Worm (Caenorhabditis elegans) whole organism, L4 larva: ENCODE measurements around the gene sek-3.

ENCODE experiments used
- D1046.2 ChIP-seq: fragments of 200-800 bp; sonication (Bioruptor generic); IDR thresholded peaks from 2 replicates; pipeline ENCODE4 v1.3.6; 2022; ENCODE audit warnings: missing genetic modification characterization, missing compliant biosample characterization
- F10B5.3 ChIP-seq: sonication (generic microtip); optimal IDR thresholded peaks from 2 replicates; lab custom pipeline; 2016; ENCODE audit warnings: mild to moderate bottlenecking, missing genetic modification characterization, missing compliant biosample characterization
- F26F4.8 ChIP-seq: fragments of 200-800 bp; sonication (Bioruptor generic); conservative IDR thresholded peaks from 2 replicates; pipeline ENCODE4 v1.3.6; 2022; ENCODE audit warnings: missing genetic modification characterization, missing compliant biosample characterization
- F44E2.7 ChIP-seq: fragments of 200-800 bp; sonication (Bioruptor generic); IDR thresholded peaks from 2 replicates; pipeline ENCODE4 v2.1.2; 2022; ENCODE audit warnings: missing genetic modification characterization, missing compliant biosample characterization
- R02D3.7 ChIP-seq: fragments of 150-350 bp; sonication (generic microtip); optimal IDR thresholded peaks from 3 replicates; lab custom pipeline; 2014; ENCODE audit warnings: missing biosample characterization, missing genetic modification characterization
- Y75B8A.6 ChIP-seq: fragments of 200-800 bp; sonication (Bioruptor generic); IDR thresholded peaks from 2 replicates; pipeline ENCODE4 v1.3.6; 2022; ENCODE audit warnings: missing genetic modification reagents, missing genetic modification characterization, missing compliant biosample characterization
- arid-1 ChIP-seq: fragments of 200-800 bp; sonication (Bioruptor generic); conservative IDR thresholded peaks from 2 replicates; pipeline ENCODE4 v1.3.6; 2022; ENCODE audit warnings: missing genetic modification reagents, missing genetic modification characterization, missing compliant biosample characterization
- attf-4 ChIP-seq: sonication (generic microtip); optimal IDR thresholded peaks from 3 replicates; lab custom pipeline; 2017; ENCODE audit warnings: missing biosample characterization, missing genetic modification characterization
- ceh-20 ChIP-seq: fragments of 200-800 bp; sonication (Bioruptor generic); IDR thresholded peaks from 2 replicates; pipeline ENCODE4 v1.3.6; 2022; ENCODE audit warnings: missing genetic modification reagents, missing genetic modification characterization, missing compliant biosample characterization
- ceh-28 ChIP-seq: fragments of 150-350 bp; optimal IDR thresholded peaks from 2 replicates; lab custom pipeline; 2014; ENCODE audit warnings: missing biosample characterization, missing genetic modification reagents, missing genetic modification characterization
- ceh-82 ChIP-seq: sonication (generic microtip); optimal IDR thresholded peaks from 2 replicates; lab custom pipeline; 2017; ENCODE audit warnings: missing biosample characterization, missing genetic modification characterization
- daf-12 ChIP-seq: fragments of 150-350 bp; optimal IDR thresholded peaks from 2 replicates; lab custom pipeline; 2014; ENCODE audit warnings: missing biosample characterization, missing genetic modification reagents, missing genetic modification characterization
- daf-16 ChIP-seq, 3 experiments: sonication (generic microtip); optimal IDR thresholded peaks; 2 replicates each; lab custom pipeline; 2016 to 2017; ENCODE audit warnings: missing genetic modification characterization in 3 of 3, missing genetic modification reagents in 3 of 3, mild to moderate bottlenecking in 2 of 3, missing compliant biosample characterization in 2 of 3, missing biosample characterization in 1 of 3, moderate library complexity in 1 of 3
- daf-19 ChIP-seq: fragments of 200-800 bp; sonication (Bioruptor generic); conservative IDR thresholded peaks from 2 replicates; pipeline ENCODE4 v1.3.6; 2022; ENCODE audit warnings: missing genetic modification characterization, missing compliant biosample characterization
- daf-8 ChIP-seq: fragments of 200-800 bp; sonication (Bioruptor generic); IDR thresholded peaks from 2 replicates; pipeline ENCODE4 v1.3.6; 2022; ENCODE audit warnings: missing genetic modification characterization, missing compliant biosample characterization
- dmd-6 ChIP-seq: fragments of 200-800 bp; sonication (Bioruptor generic); IDR thresholded peaks from 2 replicates; pipeline ENCODE4 v1.3.6; 2022; ENCODE audit warnings: missing genetic modification reagents, missing genetic modification characterization, missing compliant biosample characterization
- dmd-8 ChIP-seq: fragments of 200-800 bp; sonication (Bioruptor generic); IDR thresholded peaks from 2 replicates; pipeline ENCODE4 v1.3.6; 2022; ENCODE audit warnings: missing genetic modification characterization, missing compliant biosample characterization
- hif-1 ChIP-seq, 2 experiments: sonication (generic microtip); optimal IDR thresholded peaks; 2 replicates each; lab custom pipeline; 2016 to 2017; ENCODE audit warnings: missing compliant biosample characterization in 2 of 2, missing genetic modification characterization in 2 of 2, missing genetic modification reagents in 2 of 2, missing genotype in 2 of 2, mild to moderate bottlenecking in 1 of 2
- hlh-11 ChIP-seq: fragments of 200-800 bp; sonication (Bioruptor generic); optimal IDR thresholded peaks from 2 replicates; lab custom pipeline; 2018; ENCODE audit warnings: mild to moderate bottlenecking, missing genetic modification characterization, missing compliant biosample characterization
- hlh-30 ChIP-seq: sonication (generic microtip); optimal IDR thresholded peaks from 2 replicates; lab custom pipeline; 2017; ENCODE audit warnings: antibody characterized with exemption, mild to moderate bottlenecking, missing genetic modification characterization, missing compliant biosample characterization; ENCODE audit not compliant: insufficient read depth
- hmg-1.1 ChIP-seq: fragments of 200-800 bp; sonication (Bioruptor generic); IDR thresholded peaks from 2 replicates; pipeline ENCODE4 v1.3.6; 2022; ENCODE audit warnings: missing genetic modification reagents, missing genetic modification characterization, missing compliant biosample characterization
- jun-1 ChIP-seq: fragments of 150-350 bp; optimal IDR thresholded peaks from 2 replicates; lab custom pipeline; 2014; ENCODE audit warnings: missing biosample characterization, missing genetic modification reagents, missing genetic modification characterization
- lim-7 ChIP-seq: fragments of 200-800 bp; sonication (Bioruptor generic); IDR thresholded peaks from 2 replicates; pipeline ENCODE4 v1.3.6; 2022; ENCODE audit warnings: missing genetic modification characterization, missing compliant biosample characterization
- lin-38 ChIP-seq: fragments of 200-800 bp; sonication (Bioruptor generic); IDR thresholded peaks from 2 replicates; pipeline ENCODE4 v1.3.6; 2022; ENCODE audit warnings: missing genetic modification reagents, missing genetic modification characterization, missing compliant biosample characterization
- lin-39 ChIP-seq: fragments of 150-350 bp; optimal IDR thresholded peaks from 2 replicates; lab custom pipeline; 2014; ENCODE audit warnings: missing biosample characterization, missing genetic modification reagents, missing genetic modification characterization
- lir-3 ChIP-seq: sonication (generic microtip); optimal IDR thresholded peaks from 2 replicates; lab custom pipeline; 2016; ENCODE audit warnings: mild to moderate bottlenecking, missing genetic modification characterization, missing compliant biosample characterization
- mdt-29 ChIP-seq: fragments of 200-800 bp; sonication (Bioruptor generic); IDR thresholded peaks from 2 replicates; pipeline ENCODE4 v1.3.6; 2022; ENCODE audit warnings: missing genetic modification reagents, missing genetic modification characterization, missing compliant biosample characterization
- mep-1 ChIP-seq: fragments of 150-350 bp; sonication (generic microtip); optimal IDR thresholded peaks from 3 replicates; lab custom pipeline; 2014; ENCODE audit warnings: missing biosample characterization, missing genetic modification characterization
- mes-2 ChIP-seq: sonication (generic microtip); optimal IDR thresholded peaks from 2 replicates; lab custom pipeline; 2016; ENCODE audit warnings: missing genotype, mild to moderate bottlenecking, missing genetic modification characterization, missing compliant biosample characterization; ENCODE audit not compliant: poor library complexity, severe bottlenecking
- mxl-2 ChIP-seq: fragments of 200-800 bp; sonication (Bioruptor generic); conservative IDR thresholded peaks from 2 replicates; pipeline ENCODE4 v1.3.6; 2022; ENCODE audit warnings: missing genetic modification reagents, missing genetic modification characterization, missing compliant biosample characterization
- mxl-3 ChIP-seq: fragments of 200-800 bp; sonication (Bioruptor generic); optimal IDR thresholded peaks from 2 replicates; lab custom pipeline; 2018; ENCODE audit warnings: mild to moderate bottlenecking, missing genetic modification characterization, missing compliant biosample characterization
- nhr-11 ChIP-seq: fragments of 150-350 bp; optimal IDR thresholded peaks from 2 replicates; lab custom pipeline; 2014; ENCODE audit warnings: missing biosample characterization, missing genetic modification characterization
- nhr-237 ChIP-seq: sonication (generic microtip); optimal IDR thresholded peaks from 2 replicates; lab custom pipeline; 2017; ENCODE audit warnings: missing biosample characterization, missing genetic modification characterization
- nhr-25 ChIP-seq: sonication (generic microtip); optimal IDR thresholded peaks from 2 replicates; lab custom pipeline; 2017; ENCODE audit warnings: missing genetic modification characterization, mild to moderate bottlenecking, missing compliant biosample characterization, antibody characterized with exemption, moderate library complexity, borderline replicate concordance; ENCODE audit not compliant: insufficient read depth
- nhr-28 ChIP-seq: fragments of 150-350 bp; optimal IDR thresholded peaks from 2 replicates; lab custom pipeline; 2014; ENCODE audit warnings: missing biosample characterization, missing genetic modification characterization
- nhr-41 ChIP-seq: fragments of 200-800 bp; sonication (Bioruptor generic); IDR thresholded peaks from 2 replicates; pipeline ENCODE4 v1.3.6; 2022; ENCODE audit warnings: missing genetic modification reagents, missing genetic modification characterization, missing compliant biosample characterization
- nhr-42 ChIP-seq: fragments of 200-800 bp; sonication (Bioruptor generic); IDR thresholded peaks from 2 replicates; pipeline ENCODE4 v1.3.6; 2022; ENCODE audit warnings: missing genetic modification characterization, missing compliant biosample characterization
- nhr-48 ChIP-seq: sonication (generic microtip); optimal IDR thresholded peaks from 2 replicates; lab custom pipeline; 2016; ENCODE audit warnings: mild to moderate bottlenecking, missing genetic modification characterization, missing compliant biosample characterization
- nhr-6 ChIP-seq: fragments of 150-350 bp; optimal IDR thresholded peaks from 2 replicates; lab custom pipeline; 2014; ENCODE audit warnings: missing biosample characterization, missing genetic modification characterization
- nhr-76 ChIP-seq: fragments of 150-350 bp; optimal IDR thresholded peaks from 2 replicates; lab custom pipeline; 2014; ENCODE audit warnings: missing biosample characterization, missing genetic modification characterization
- php-3 ChIP-seq: fragments of 200-800 bp; sonication (Bioruptor generic); IDR thresholded peaks from 2 replicates; pipeline ENCODE4 v1.3.6; 2022; ENCODE audit warnings: missing genetic modification reagents, missing genetic modification characterization, missing compliant biosample characterization
- pqm-1 ChIP-seq: sonication (generic microtip); optimal IDR thresholded peaks from 2 replicates; lab custom pipeline; 2017; ENCODE audit warnings: missing biosample characterization, missing genetic modification characterization
- set-16 ChIP-seq: fragments of 200-800 bp; sonication (Bioruptor generic); IDR thresholded peaks from 2 replicates; pipeline ENCODE4 v1.3.6; 2022; ENCODE audit warnings: missing genetic modification reagents, missing genetic modification characterization, missing compliant biosample characterization
- skn-1 ChIP-seq: fragments of 150-350 bp; optimal IDR thresholded peaks from 2 replicates; lab custom pipeline; 2014; ENCODE audit warnings: missing biosample characterization, missing genetic modification characterization
- snpc-1.2 ChIP-seq: fragments of 200-800 bp; sonication (Bioruptor generic); IDR thresholded peaks from 2 replicates; pipeline ENCODE4 v1.3.6; 2022; ENCODE audit warnings: missing genetic modification reagents, missing genetic modification characterization, missing compliant biosample characterization
- spr-1 ChIP-seq: sonication (generic microtip); optimal IDR thresholded peaks from 2 replicates; lab custom pipeline; 2016; ENCODE audit warnings: mild to moderate bottlenecking, missing genetic modification characterization, missing compliant biosample characterization
- tag-97 ChIP-seq: fragments of 200-800 bp; sonication (Bioruptor generic); IDR thresholded peaks from 2 replicates; pipeline ENCODE4 v1.3.6; 2022; ENCODE audit warnings: missing genetic modification characterization, missing compliant biosample characterization
- vab-7 ChIP-seq: fragments of 200-800 bp; sonication (Bioruptor generic); IDR thresholded peaks from 2 replicates; pipeline ENCODE4 v1.3.6; 2022; ENCODE audit warnings: missing genetic modification reagents, missing genetic modification characterization, missing compliant biosample characterization
- zag-1 ChIP-seq: fragments of 150-350 bp; optimal IDR thresholded peaks from 2 replicates; lab custom pipeline; 2014; ENCODE audit warnings: missing biosample characterization, missing genetic modification characterization
- zip-11 ChIP-seq: fragments of 200-800 bp; sonication (Bioruptor generic); IDR thresholded peaks from 2 replicates; pipeline ENCODE4 v1.3.6; 2022; ENCODE audit warnings: missing genetic modification characterization, missing compliant biosample characterization
- ztf-11 ChIP-seq: fragments of 150-350 bp; optimal IDR thresholded peaks from 2 replicates; lab custom pipeline; 2014; ENCODE audit warnings: missing biosample characterization, missing genetic modification characterization

sek-3 gene

DNA sequence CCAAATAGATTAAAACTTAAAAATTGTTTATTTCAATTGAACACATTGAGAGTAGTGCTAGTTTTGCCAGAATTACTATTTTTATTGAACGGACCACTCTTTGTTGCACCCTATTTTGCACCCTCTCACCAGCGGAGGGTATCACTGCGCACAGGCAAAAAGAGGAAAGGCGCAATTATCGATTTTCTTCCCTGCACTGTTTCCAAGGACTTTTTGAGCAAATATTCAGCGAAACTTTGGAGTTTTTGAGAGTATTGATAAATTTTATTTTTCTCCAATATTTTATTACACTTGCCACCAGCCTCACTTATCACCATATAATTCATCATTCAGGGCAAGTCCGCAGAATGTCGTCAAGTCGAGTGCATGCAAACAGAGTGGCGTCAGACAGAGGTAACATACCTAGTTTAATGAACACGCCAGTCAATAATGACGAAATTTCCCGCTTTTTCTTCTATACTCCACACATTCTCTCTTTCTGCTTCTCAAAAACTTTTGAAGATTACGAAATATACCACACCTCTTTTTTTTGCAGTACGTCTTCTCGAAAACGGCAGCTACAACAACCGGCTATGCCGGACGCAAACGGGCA is 467 bp downstream of the sek-3 start:
- TF ChIP-seq mxl-3 (peak; percentile 34), nhr-25 (no peak), lin-38 (GFP tag; lab: Robert Waterston, UW) (no peak), nhr-76 (no peak), ceh-20 (GFP tag; lab: Robert Waterston, UW) (no peak), php-3 (GFP tag; lab: Robert Waterston, UW) (peak; percentile 87), mep-1 (tag; lab: Kevin White, UChicago) (peak; percentile 40), lim-7 (GFP tag; lab: Robert Waterston, UW) (no peak), daf-8 (GFP tag; lab: Robert Waterston, UW) (no peak), R02D3.7 (tag; lab: Kevin White, UChicago) (no peak), lir-3 (no peak), mes-2 (no peak), vab-7 (GFP tag; lab: Robert Waterston, UW) (no peak), ztf-11 (tag; lab: Kevin White, UChicago) (no peak), daf-19 (GFP tag; lab: Robert Waterston, UW) (no peak), hlh-11 (tag; lab: Kevin White, UChicago) (peak; percentile 53), F10B5.3 (tag; lab: Kevin White, UChicago) (no peak), mdt-29 (GFP tag; lab: Robert Waterston, UW) (no peak), nhr-11 (peak; percentile 23), nhr-42 (no peak), nhr-41 (GFP tag; lab: Robert Waterston, UW) (no peak), nhr-237 (tag; lab: Kevin White, UChicago) (no peak), arid-1 (GFP tag; lab: Robert Waterston, UW) (no peak), nhr-28 (peak; percentile 20), skn-1 (tag; lab: Kevin White, UChicago) (no peak), nhr-6 (tag; lab: Kevin White, UChicago) (no peak), set-16 (no peak), hmg-1.1 (GFP tag; lab: Robert Waterston, UW) (no peak), snpc-1.2 (GFP tag; lab: Robert Waterston, UW) (no peak), attf-4 (tag; lab: Kevin White, UChicago) (no peak), F44E2.7 (GFP tag; lab: Robert Waterston, UW) (no peak), ceh-82 (tag; lab: Kevin White, UChicago) (no peak), daf-16 (GFP tag; optimal IDR thresholded peaks at IDR 0.05; lab: Kevin White, UChicago) (no peak), daf-16 (tag; optimal IDR thresholded peaks at IDR 0.05; lab: Kevin White, UChicago) (peak; percentile 71), zag-1 (no peak), hlh-30 (tag; lab: Kevin White, UChicago) (peak; percentile 2), jun-1 (tag; lab: Kevin White, UChicago) (no peak), hif-1 (tag; optimal IDR thresholded peaks at IDR 0.05; lab: Kevin White, UChicago) (no peak), spr-1 (no peak), daf-12 (no peak), tag-97 (GFP tag; lab: Robert Waterston, UW) (no peak), pqm-1 (peak; percentile 61), ceh-28 (tag; lab: Kevin White, UChicago) (peak; percentile 28), lin-39 (no peak), zip-11 (GFP tag; lab: Robert Waterston, UW) (no peak), dmd-8 (GFP tag; lab: Robert Waterston, UW) (no peak), Y75B8A.6 (GFP tag; lab: Robert Waterston, UW) (no peak), mxl-2 (GFP tag; lab: Robert Waterston, UW) (no peak), dmd-6 (GFP tag; lab: Robert Waterston, UW) (peak; percentile 47; the same call in 1 of the 2 replicates), nhr-48 (tag; lab: Kevin White, UChicago) (no peak), F26F4.8 (GFP tag; lab: Robert Waterston, UW) (no peak), D1046.2 (no peak)
